Worm (Caenorhabditis elegans): Measurements from ENCODE around the gene F44A6.3.

- no peak for TF ChIP-seq dao-5 (tag; optimal IDR thresholded peaks at IDR 0.05)
- TF ChIP-seq W03F9.2 (tag; optimal IDR thresholded peaks at IDR 0.05): no peak
These were observed 13.3 kb downstream of the F44A6.3 start for ce11 chrX:10225845-10226244.
